Worm (Caenorhabditis elegans): ENCODE measurements around the gene bbln-1.

The bbln-1 gene

DNA sequence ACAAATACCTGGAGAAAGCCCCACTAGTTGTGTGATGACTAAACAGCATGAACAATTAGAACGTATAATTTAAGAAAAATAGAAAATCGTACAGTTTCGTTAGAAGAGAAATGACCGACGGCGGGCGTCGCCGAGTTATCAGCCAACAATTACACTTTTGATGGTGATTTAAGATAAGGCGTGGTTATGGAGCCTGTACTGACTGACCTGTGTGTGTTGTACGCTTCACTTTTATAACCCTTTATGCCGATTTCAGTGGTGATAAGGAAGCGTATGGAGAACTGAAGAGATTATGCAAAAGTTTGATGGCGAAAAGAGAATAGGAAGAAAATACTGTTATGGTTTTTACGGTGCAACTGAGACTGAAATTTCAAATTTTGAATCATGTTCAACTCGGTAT lies 872 bp upstream of the bbln-1 start:
- TF ChIP-seq nhr-2 (tag; optimal IDR thresholded peaks at IDR 0.05) (no peak), lin-13 (tag; optimal IDR thresholded peaks at IDR 0.05) (no peak), blmp-1 (tag; optimal IDR thresholded peaks at IDR 0.05) (no peak)

DNA sequence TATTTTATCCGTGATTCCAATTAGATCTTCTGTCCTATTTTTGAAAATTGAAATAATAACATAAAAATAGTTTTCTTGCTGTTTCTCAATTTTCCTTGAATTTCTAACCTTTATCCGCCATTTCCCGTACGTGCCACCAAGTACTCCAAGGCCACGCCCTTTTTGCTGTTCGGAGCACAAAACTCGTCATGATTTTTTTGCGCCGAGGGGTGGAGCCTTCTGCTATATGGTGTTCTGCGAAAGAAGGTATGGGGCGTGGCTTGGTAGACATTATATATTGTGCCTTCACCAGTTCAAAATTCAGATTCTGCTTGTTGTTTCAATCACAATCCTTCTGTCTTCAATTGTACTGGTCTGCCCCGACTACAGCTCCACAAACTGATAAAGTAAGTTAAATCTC lies 7.0 kb downstream of the bbln-1 start, which contains the start of gene C15C7.4:
Gene C15C7.4, plus strand, starts transcription at position 301 of the 400 bp plus-strand sequence.
- TF ChIP-seq elt-1 (tag; optimal IDR thresholded peaks at IDR 0.05; ENCODE audit: borderline replicate concordance, insufficient read depth), result no peak
- no peak for TF ChIP-seq tbx-8 (GFP tag; optimal IDR thresholded peaks at IDR 0.05)
- no peak for TF ChIP-seq sem-2 (GFP tag; optimal IDR thresholded peaks at IDR 0.05)
- TF ChIP-seq M03D4.4 (tag; optimal IDR thresholded peaks at IDR 0.05), result no peak
- TF ChIP-seq ceh-39 (tag; optimal IDR thresholded peaks at IDR 0.05), result no peak
- no peak for TF ChIP-seq ces-1 (GFP tag; optimal IDR thresholded peaks at IDR 0.05)
- no peak for TF ChIP-seq snpc-4 (tag; optimal IDR thresholded peaks at IDR 0.05)
- TF ChIP-seq pha-4 (tag; optimal IDR thresholded peaks at IDR 0.05), result no peak
- TF ChIP-seq elt-3 (tag; optimal IDR thresholded peaks at IDR 0.05), result no peak
- TF ChIP-seq sptf-1 (tag; optimal IDR thresholded peaks at IDR 0.05), result no peak
- TF ChIP-seq mep-1 (tag; optimal IDR thresholded peaks at IDR 0.05), result no peak
- TF ChIP-seq ham-2 (GFP tag; optimal IDR thresholded peaks at IDR 0.05), result no peak
- no peak for TF ChIP-seq nhr-76 (tag; optimal IDR thresholded peaks at IDR 0.05)

- no peak for TF ChIP-seq blmp-1 (tag; optimal IDR thresholded peaks at IDR 0.05)
- TF ChIP-seq unc-120 (tag; optimal IDR thresholded peaks at IDR 0.05; ENCODE audit: poor library complexity, severe bottlenecking), result no peak
- TF ChIP-seq sptf-1 (tag; optimal IDR thresholded peaks at IDR 0.05), result no peak
- TF ChIP-seq nhr-12 (tag; optimal IDR thresholded peaks at IDR 0.05), result no peak
- no peak for TF ChIP-seq ces-1 (GFP tag; optimal IDR thresholded peaks at IDR 0.05)
- no peak for TF ChIP-seq nhr-28 (tag; optimal IDR thresholded peaks at IDR 0.05)
- no peak for TF ChIP-seq elt-1 (tag; optimal IDR thresholded peaks at IDR 0.05; ENCODE audit: borderline replicate concordance, insufficient read depth)
- TF ChIP-seq mls-2 (tag; optimal IDR thresholded peaks at IDR 0.05), result no peak
- TF ChIP-seq nhr-237 (tag; optimal IDR thresholded peaks at IDR 0.05), result no peak
- TF ChIP-seq nhr-2 (tag; optimal IDR thresholded peaks at IDR 0.05), result no peak
- TF ChIP-seq ceh-43 (GFP tag; optimal IDR thresholded peaks at IDR 0.05), result no peak
- TF ChIP-seq bed-3 (GFP tag; optimal IDR thresholded peaks at IDR 0.05), result no peak
- TF ChIP-seq lin-13 (tag; optimal IDR thresholded peaks at IDR 0.05), result no peak
Observed at ce11 chrX:3141704-3142103, 10.6 kb downstream of the bbln-1 start.

DNA sequence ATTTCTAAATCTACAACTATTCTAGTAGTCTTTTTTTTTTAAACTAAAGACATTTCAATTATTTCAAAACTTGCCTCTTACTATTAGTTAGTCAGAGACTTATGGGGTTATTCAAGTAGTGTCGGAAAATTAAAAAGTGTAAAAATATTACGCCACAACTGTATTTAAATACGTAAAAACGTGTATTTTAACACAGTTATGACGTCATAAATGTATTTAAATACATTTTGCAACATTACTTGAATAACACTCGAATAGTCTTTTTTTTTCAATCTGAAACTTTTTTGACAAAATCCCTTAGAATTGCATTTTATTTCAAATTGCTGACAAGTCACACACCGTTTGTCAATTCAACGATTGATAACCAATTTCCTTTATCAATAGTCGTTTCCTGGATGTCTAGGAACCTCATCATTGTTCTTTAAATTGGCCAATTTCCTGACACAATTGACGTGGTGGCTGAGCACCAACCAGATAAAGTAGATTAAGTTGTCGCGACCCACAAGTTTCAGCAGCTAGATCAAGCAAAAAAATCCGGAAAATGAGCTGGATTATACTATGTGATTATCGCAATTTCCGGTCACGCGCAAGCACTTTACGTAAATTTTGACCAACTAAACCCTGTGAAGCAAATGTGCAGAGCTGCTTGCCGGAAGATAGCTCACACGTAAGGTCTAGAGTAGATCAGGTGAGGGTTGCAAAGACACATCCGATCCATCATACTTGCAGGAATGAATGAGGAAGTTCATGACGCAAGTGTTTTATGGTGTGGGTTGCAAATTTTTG lies 12.6 kb downstream of the bbln-1 start:
- no peak for TF ChIP-seq lin-32 (GFP tag; optimal IDR thresholded peaks at IDR 0.05)
- TF ChIP-seq zip-8 (tag; optimal IDR thresholded peaks at IDR 0.05), result peak; percentile 97

- TF ChIP-seq M03D4.4 (tag; optimal IDR thresholded peaks at IDR 0.05) (no peak), sptf-1 (tag; optimal IDR thresholded peaks at IDR 0.05) (no peak), hlh-1 (tag; optimal IDR thresholded peaks at IDR 0.05) (no peak)
Observed at ce11 chrX:3135186-3135585, 17.1 kb downstream of the bbln-1 start, which contains the start of gene K10B3.1. K10B3.1 (plus strand) TSS chrX:3135486.

ce11 chrX:3127626-3128142 lies 24.6 kb downstream of the bbln-1 start:
- peak; percentile 94 for TF ChIP-seq pha-4 (tag; optimal IDR thresholded peaks at IDR 0.05)
- no peak for TF ChIP-seq elt-1 (tag; optimal IDR thresholded peaks at IDR 0.05; ENCODE audit: borderline replicate concordance, insufficient read depth)
- peak; percentile 35 for TF ChIP-seq sem-2 (GFP tag; optimal IDR thresholded peaks at IDR 0.05)
- peak; percentile 74 for TF ChIP-seq ham-2 (GFP tag; optimal IDR thresholded peaks at IDR 0.05)
- peak; percentile 75 for TF ChIP-seq ztf-11 (tag; optimal IDR thresholded peaks at IDR 0.05)
- TF ChIP-seq cnd-1 (tag; optimal IDR thresholded peaks at IDR 0.05), result peak; percentile 83
- peak; percentile 93 for TF ChIP-seq drap-1 (GFP tag; optimal IDR thresholded peaks at IDR 0.05)
- peak; percentile 55 for TF ChIP-seq unc-120 (tag; optimal IDR thresholded peaks at IDR 0.05; ENCODE audit: poor library complexity, severe bottlenecking)
- peak; percentile 91 for TF ChIP-seq lin-13 (tag; optimal IDR thresholded peaks at IDR 0.05)
- peak; percentile 50 for TF ChIP-seq ceh-39 (tag; optimal IDR thresholded peaks at IDR 0.05)
- peak; percentile 91 for TF ChIP-seq unc-62 (GFP tag; optimal IDR thresholded peaks at IDR 0.05)
- peak; percentile 93 for TF ChIP-seq ces-1 (GFP tag; optimal IDR thresholded peaks at IDR 0.05)
- TF ChIP-seq nhr-28 (tag; optimal IDR thresholded peaks at IDR 0.05), result no peak
- TF ChIP-seq bed-3 (GFP tag; optimal IDR thresholded peaks at IDR 0.05), result no peak
- no peak for TF ChIP-seq flh-1 (GFP tag; optimal IDR thresholded peaks at IDR 0.05)
- TF ChIP-seq hlh-1 (tag; optimal IDR thresholded peaks at IDR 0.05), result peak; percentile 77
- peak; percentile 44 for TF ChIP-seq ceh-83 (GFP tag; optimal IDR thresholded peaks at IDR 0.05)
- TF ChIP-seq nhr-76 (tag; optimal IDR thresholded peaks at IDR 0.05), result no peak
- no peak for TF ChIP-seq nhr-12 (tag; optimal IDR thresholded peaks at IDR 0.05)
- TF ChIP-seq nhr-237 (tag; optimal IDR thresholded peaks at IDR 0.05), result peak; percentile 93
- TF ChIP-seq mls-2 (tag; optimal IDR thresholded peaks at IDR 0.05), result peak; percentile 95
- TF ChIP-seq unc-39 (tag; optimal IDR thresholded peaks at IDR 0.05), result peak; percentile 4
- peak; percentile 61 for TF ChIP-seq elt-3 (tag; optimal IDR thresholded peaks at IDR 0.05)
- peak; percentile 58 for TF ChIP-seq lsy-2 (tag; optimal IDR thresholded peaks at IDR 0.05)
- peak; percentile 86 for TF ChIP-seq blmp-1 (tag; optimal IDR thresholded peaks at IDR 0.05)
- TF ChIP-seq lin-32 (GFP tag; optimal IDR thresholded peaks at IDR 0.05), result peak; percentile 48
- TF ChIP-seq M03D4.4 (tag; optimal IDR thresholded peaks at IDR 0.05), result peak; percentile 78
- no peak for TF ChIP-seq nhr-2 (tag; optimal IDR thresholded peaks at IDR 0.05)
- no peak for TF ChIP-seq zip-8 (tag; optimal IDR thresholded peaks at IDR 0.05)
- no peak for TF ChIP-seq mab-5 (tag; optimal IDR thresholded peaks at IDR 0.05)

Measured in whole organism, mixed stage, embryonic.